Fruit fly (Drosophila melanogaster): ENCODE data around the gene Or1a.

Or1a gene

DNA sequence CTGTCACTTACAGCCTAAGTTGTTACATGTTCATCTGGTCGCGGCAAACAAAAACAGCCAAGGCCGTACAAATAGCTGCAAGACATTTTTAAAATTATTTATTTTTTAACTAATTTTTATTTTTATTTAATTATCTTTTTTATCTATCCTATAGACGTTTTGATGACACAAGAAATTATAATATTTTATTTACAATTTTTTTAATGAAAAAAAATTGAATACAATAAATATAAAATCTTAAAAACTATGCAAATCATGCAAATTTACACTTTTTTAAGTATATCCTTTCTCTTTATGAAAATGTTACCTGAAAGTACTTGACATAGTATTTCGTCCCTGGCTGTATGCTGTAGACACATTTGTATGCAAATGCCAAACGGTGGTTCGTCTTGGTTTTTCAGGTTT lies 23.2 kb downstream of the Or1a start (continued):
- TF ChIP-seq insv (GFP tag; optimal IDR thresholded peaks at IDR 0.05) (peak in 1 of 2 experiments; percentile 9), odd (GFP tag; optimal IDR thresholded peaks at IDR 0.05) (peak; percentile 80), CG13624 (GFP tag; optimal IDR thresholded peaks at IDR 0.05) (no peak), CG11723 (GFP tag; optimal IDR thresholded peaks at IDR 0.05) (peak; percentile 31), ato (GFP tag; IDR thresholded peaks at IDR 0.05; ENCODE audit: partially characterized antibody) (no peak), CG4424 (GFP tag; optimal IDR thresholded peaks at IDR 0.05) (peak; percentile 60), CG15073 (GFP tag; optimal IDR thresholded peaks at IDR 0.05) (no peak), lab (GFP tag; optimal IDR thresholded peaks at IDR 0.05) (peak; percentile 73), Med (GFP tag) (peak; percentile 57), Nf-YA (GFP tag; IDR thresholded peaks at IDR 0.05) (no peak), CG6765 (GFP tag; optimal IDR thresholded peaks at IDR 0.05) (peak; percentile 55), Nf-YB (GFP tag; optimal IDR thresholded peaks at IDR 0.05) (peak; percentile 71), CG12104 (GFP tag; optimal IDR thresholded peaks at IDR 0.05) (peak; percentile 61), CG30403 (GFP tag; optimal IDR thresholded peaks at IDR 0.05) (peak; percentile 53), Lpt (GFP tag; optimal IDR thresholded peaks at IDR 0.05) (no peak), nerfin-1 (tag; optimal IDR thresholded peaks at IDR 0.05) (peak; percentile 77), CG12391 (tag; optimal IDR thresholded peaks at IDR 0.05) (peak; percentile 85), CG8359 (GFP tag; optimal IDR thresholded peaks at IDR 0.05; ENCODE audit: borderline replicate concordance) (peak; percentile 25), PHDP (tag; optimal IDR thresholded peaks at IDR 0.05) (peak; percentile 87), salm (tag; optimal IDR thresholded peaks at IDR 0.05) (peak; percentile 78), CG17802 (tag; optimal IDR thresholded peaks at IDR 0.05) (no peak), CG9817 (tag; optimal IDR thresholded peaks at IDR 0.05) (peak; percentile 33), lola (GFP tag; optimal IDR thresholded peaks at IDR 0.05) (peak in 1 of 3 experiments; percentile 76), CG17361 (GFP tag; IDR thresholded peaks at IDR 0.05) (peak; percentile 90), Dad (GFP tag; optimal IDR thresholded peaks at IDR 0.05) (no peak), CG13775 (GFP tag; optimal IDR thresholded peaks at IDR 0.05) (peak; percentile 66), D19A (tag; optimal IDR thresholded peaks at IDR 0.05) (peak; percentile 84), pfk (GFP tag; optimal IDR thresholded peaks at IDR 0.05) (no peak), ttk (GFP tag; IDR thresholded peaks at IDR 0.05) (peak; percentile 36; the same call in 1 of the 2 replicates), CG34224 (GFP tag; IDR thresholded peaks at IDR 0.05; ENCODE audit: partially characterized antibody) (no peak), wor (GFP tag; IDR thresholded peaks at IDR 0.05) (no peak; the same call in 1 of the 2 replicates), dm (GFP tag; optimal IDR thresholded peaks at IDR 0.05) (no peak), Dip2 (GFP tag; IDR thresholded peaks at IDR 0.05) (no peak), NC2α (GFP tag; optimal IDR thresholded peaks at IDR 0.05) (no peak), CG3726 (GFP tag; IDR thresholded peaks at IDR 0.05) (no peak), mld (GFP tag; IDR thresholded peaks at IDR 0.05; ENCODE audit: partially characterized antibody) (no peak), chm (GFP tag; IDR thresholded peaks at IDR 0.05) (no peak), CG11696 (GFP tag; IDR thresholded peaks at IDR 0.05) (peak; percentile 75), trh (GFP tag; optimal IDR thresholded peaks at IDR 0.05) (peak; percentile 15), CG15514 (GFP tag; optimal IDR thresholded peaks at IDR 0.05) (peak; percentile 36), tin (GFP tag; optimal IDR thresholded peaks at IDR 0.05) (peak; percentile 24), CG4820 (GFP tag; optimal IDR thresholded peaks at IDR 0.05) (peak; percentile 22), en (GFP tag; optimal IDR thresholded peaks at IDR 0.05) (no peak), CG4328 (GFP tag; optimal IDR thresholded peaks at IDR 0.05) (peak; percentile 59), CG8281 (tag; optimal IDR thresholded peaks at IDR 0.05) (peak; percentile 59), fu2 (GFP tag; optimal IDR thresholded peaks at IDR 0.05) (no peak), CG1529 (GFP tag; optimal IDR thresholded peaks at IDR 0.05) (no peak), CG9876 (GFP tag; optimal IDR thresholded peaks at IDR 0.05) (no peak), oc (tag; optimal IDR thresholded peaks at IDR 0.05) (peak; percentile 68), Asciz (GFP tag; optimal IDR thresholded peaks at IDR 0.05) (peak; percentile 73)
